Fruit fly (Drosophila melanogaster) whole organism, embryonic: ENCODE measurements around the gene lab.

Source experiments
- CG15479 ChIP-seq: fragments of 200-800 bp; sonication (Bioruptor generic); optimal IDR thresholded peaks from 3 replicates; lab custom pipeline; 2019; ENCODE audit warnings: missing biosample characterization, mild to moderate bottlenecking, missing genetic modification characterization, moderate library complexity
- Dfd ChIP-seq, 2 experiments: fragments of >200 bp; optimal IDR thresholded peaks; 2 replicates each; lab custom pipeline; 2017; ENCODE audit warnings: missing biosample characterization in 2 of 2, missing genetic modification characterization in 2 of 2
- Hand ChIP-seq: fragments of 200-800 bp; sonication (Bioruptor generic); optimal IDR thresholded peaks from 2 replicates; lab custom pipeline; 2017; ENCODE audit warnings: mild to moderate bottlenecking, missing biosample characterization, missing genetic modification reagents, missing genetic modification characterization
- Jarid2 ChIP-seq: fragments of 200-800 bp; sonication (Bioruptor generic); optimal IDR thresholded peaks from 3 replicates; lab custom pipeline; 2017; ENCODE audit warnings: mild to moderate bottlenecking, missing biosample characterization, missing genetic modification reagents, missing genetic modification characterization
- Neu2 ChIP-seq: fragments of 200-800 bp; sonication (Bioruptor generic); optimal IDR thresholded peaks from 3 replicates; lab custom pipeline; 2016; ENCODE audit warnings: missing biosample characterization, missing genetic modification characterization, borderline replicate concordance
- bsh ChIP-seq, 2 experiments: fragments of 200-800 bp; sonication (Bioruptor generic); optimal IDR thresholded peaks; 2 replicates each; lab custom pipeline; 2017 to 2018; ENCODE audit warnings: mild to moderate bottlenecking in 2 of 2, missing biosample characterization in 2 of 2, missing genetic modification characterization in 2 of 2, moderate library complexity in 1 of 2
- dpn ChIP-seq, 2 experiments: fragments of 200-800 bp; sonication (Bioruptor generic); optimal IDR thresholded peaks; 3 replicates each; lab custom pipeline; 2016; ENCODE audit warnings: missing biosample characterization in 2 of 2, missing genetic modification characterization in 2 of 2
- fd96Cb ChIP-seq: fragments of 200-800 bp; sonication (Bioruptor generic); optimal IDR thresholded peaks from 2 replicates; lab custom pipeline; 2018; ENCODE audit warnings: missing biosample characterization, mild to moderate bottlenecking, missing genetic modification characterization, moderate library complexity
- tll ChIP-seq, 2 experiments: fragments of 200-800 bp in 1 of 2; fragments of >200 bp in 1 of 2; sonication (Bioruptor generic) in 1 of 2; optimal IDR thresholded peaks; 2 replicates each; lab custom pipeline; 2017 to 2019; ENCODE audit warnings: missing biosample characterization in 2 of 2, missing genetic modification characterization in 2 of 2, mild to moderate bottlenecking in 1 of 2, moderate library complexity in 1 of 2
- trh ChIP-seq: fragments of 200-800 bp; sonication (Bioruptor generic); optimal IDR thresholded peaks from 2 replicates; lab custom pipeline; 2016; ENCODE audit warnings: missing biosample characterization, missing genetic modification characterization

DNA sequence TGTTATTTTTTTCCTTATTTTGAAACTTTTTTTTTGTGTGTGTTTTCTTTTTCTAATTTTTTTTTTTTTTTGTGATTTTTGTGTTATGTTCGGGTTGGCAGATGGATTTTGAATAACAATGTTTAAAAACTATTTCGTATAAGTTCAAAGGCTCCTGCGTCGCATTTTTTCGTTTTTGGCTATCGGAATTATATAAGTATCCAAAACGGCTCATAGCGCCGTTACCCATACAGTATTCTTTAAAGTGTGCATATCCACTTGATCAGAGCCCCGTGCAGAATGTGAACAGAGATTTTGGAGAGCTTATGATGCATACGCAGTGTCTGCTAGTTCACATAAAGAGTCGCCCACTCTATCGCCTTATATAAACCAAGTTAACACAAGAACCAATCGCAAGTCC is 50.6 kb downstream of the lab start, which contains the start of gene sowi:
- TF ChIP-seq dpn (GFP tag; optimal IDR thresholded peaks at IDR 0.05; lab: Kevin White, UChicago) (no peak), Hand (GFP tag; lab: Kevin White, UChicago) (no peak), Dfd (GFP tag; optimal IDR thresholded peaks at IDR 0.05; lab: Kevin White, UChicago) (no peak), CG15479 (GFP tag; lab: Kevin White, UChicago) (no peak), tll (GFP tag; optimal IDR thresholded peaks at IDR 0.05; lab: Kevin White, UChicago) (no peak), trh (no peak), Neu2 (GFP tag; lab: Kevin White, UChicago) (no peak), fd96Cb (tag; lab: Kevin White, UChicago) (no peak), bsh (GFP tag; optimal IDR thresholded peaks at IDR 0.05; lab: Kevin White, UChicago) (no peak), Jarid2 (GFP tag; lab: Kevin White, UChicago) (no peak)
